Fruit fly (Drosophila melanogaster) whole organism, embryonic: ENCODE data around the gene CG7506.

Experiments used
- Asciz ChIP-seq: fragments of 200-800 bp; sonication (Bioruptor generic); optimal IDR thresholded peaks from 2 replicates; lab custom pipeline; 2017; ENCODE audit warnings: missing biosample characterization, mild to moderate bottlenecking, missing genetic modification characterization, missing genetic modification reagents
- CG1024 ChIP-seq: fragments of 200-800 bp; sonication (Bioruptor generic); IDR thresholded peaks from 2 replicates; pipeline ENCODE4 v1.3.6; 2022; ENCODE audit warnings: missing biosample characterization, missing genetic modification characterization
- CG10274 ChIP-seq: fragments of 200-800 bp; sonication (Bioruptor generic); optimal IDR thresholded peaks from 3 replicates; lab custom pipeline; 2017; ENCODE audit warnings: missing biosample characterization, mild to moderate bottlenecking, missing genetic modification characterization
- CG13624 ChIP-seq: fragments of 200-800 bp; sonication (Bioruptor generic); optimal IDR thresholded peaks from 2 replicates; lab custom pipeline; 2016; ENCODE audit warnings: missing biosample characterization, missing genetic modification characterization
- CG13775 ChIP-seq: fragments of 200-800 bp; sonication (Bioruptor generic); optimal IDR thresholded peaks from 3 replicates; lab custom pipeline; 2017; ENCODE audit warnings: missing biosample characterization, mild to moderate bottlenecking, missing genetic modification characterization
- CG14860 ChIP-seq: fragments of 200-800 bp; sonication (Bioruptor generic); IDR thresholded peaks from 3 replicates; pipeline ENCODE4 v1.3.6; 2022; ENCODE audit warnings: missing biosample characterization, missing genetic modification characterization; ENCODE audit not compliant: partially characterized antibody
- CG18476 ChIP-seq: fragments of 200-800 bp; sonication (Bioruptor generic); optimal IDR thresholded peaks from 2 replicates; lab custom pipeline; 2016; ENCODE audit warnings: missing biosample characterization, mild to moderate bottlenecking, missing genetic modification characterization
- CG31365 ChIP-seq: fragments of 200-800 bp; sonication (Bioruptor generic); optimal IDR thresholded peaks from 2 replicates; lab custom pipeline; 2018; ENCODE audit warnings: missing biosample characterization, mild to moderate bottlenecking, missing genetic modification characterization
- CG3726 ChIP-seq: fragments of 200-800 bp; sonication (Bioruptor generic); IDR thresholded peaks from 3 replicates; pipeline ENCODE4, ENCODE4 v1.3.6; 2022; ENCODE audit warnings: missing biosample characterization, missing genetic modification characterization
- CG4404 ChIP-seq: fragments of 200-800 bp; sonication (Bioruptor generic); IDR thresholded peaks from 2 replicates; pipeline ENCODE4 v1.3.6; 2022; ENCODE audit warnings: missing biosample characterization, missing genetic modification characterization
- CG4617 ChIP-seq: fragments of 200-800 bp; sonication (Bioruptor generic); optimal IDR thresholded peaks from 3 replicates; lab custom pipeline; 2016; ENCODE audit warnings: missing biosample characterization, missing genetic modification characterization, borderline replicate concordance
- CG8290 ChIP-seq, 3 experiments: fragments of 200-800 bp; sonication (Bioruptor generic); optimal IDR thresholded peaks; 2 replicates each; lab custom pipeline; 2016 to 2019; ENCODE audit warnings: missing biosample characterization in 3 of 3, missing genetic modification characterization in 3 of 3, mild to moderate bottlenecking in 2 of 3, moderate library complexity in 1 of 3
- CG9727 ChIP-seq: fragments of 200-800 bp; sonication (Bioruptor generic); optimal IDR thresholded peaks from 3 replicates; lab custom pipeline; 2017; ENCODE audit warnings: missing biosample characterization, mild to moderate bottlenecking, missing genetic modification characterization
- CG9797 ChIP-seq: fragments of 200-800 bp; sonication (Bioruptor generic); optimal IDR thresholded peaks from 3 replicates; lab custom pipeline; 2018; ENCODE audit warnings: missing biosample characterization, mild to moderate bottlenecking, missing genetic modification characterization
- Camta ChIP-seq: fragments of 200-800 bp; sonication (Bioruptor generic); optimal IDR thresholded peaks from 2 replicates; lab custom pipeline; 2016; ENCODE audit warnings: missing biosample characterization, missing genetic modification characterization
- Dbx ChIP-seq: fragments of 200-800 bp; sonication (Bioruptor generic); IDR thresholded peaks from 3 replicates; pipeline ENCODE4 v1.3.6; 2022; ENCODE audit warnings: missing biosample characterization, missing genetic modification characterization
- Fer2 ChIP-seq: fragments of 200-800 bp; sonication (Bioruptor generic); optimal IDR thresholded peaks from 2 replicates; lab custom pipeline; 2018; ENCODE audit warnings: missing biosample characterization, mild to moderate bottlenecking, missing genetic modification characterization, moderate library complexity
- Jarid2 ChIP-seq: fragments of 200-800 bp; sonication (Bioruptor generic); optimal IDR thresholded peaks from 3 replicates; lab custom pipeline; 2017; ENCODE audit warnings: mild to moderate bottlenecking, missing biosample characterization, missing genetic modification reagents, missing genetic modification characterization
- MESR4 ChIP-seq: fragments of 200-800 bp; sonication (Bioruptor generic); optimal IDR thresholded peaks from 2 replicates; lab custom pipeline; 2018; ENCODE audit warnings: missing biosample characterization, mild to moderate bottlenecking, missing genetic modification characterization, moderate library complexity
- MTF-1 ChIP-seq: fragments of 200-800 bp; sonication (Bioruptor generic); optimal IDR thresholded peaks from 2 replicates; lab custom pipeline; 2018; ENCODE audit warnings: missing biosample characterization, mild to moderate bottlenecking, missing genetic modification characterization, borderline replicate concordance
- Mes4 ChIP-seq: fragments of 200-800 bp; sonication (Bioruptor generic); optimal IDR thresholded peaks from 2 replicates; lab custom pipeline; 2016; ENCODE audit warnings: missing biosample characterization, missing genetic modification characterization
- Mrtf ChIP-seq: fragments of 200-800 bp; sonication (Bioruptor generic); IDR thresholded peaks from 3 replicates; pipeline ENCODE4 v1.3.6; 2022; ENCODE audit warnings: missing biosample characterization, missing genetic modification characterization
- NfI ChIP-seq: fragments of 200-800 bp; sonication (Bioruptor generic); optimal IDR thresholded peaks from 3 replicates; lab custom pipeline; 2018; ENCODE audit warnings: missing biosample characterization, mild to moderate bottlenecking, missing genetic modification characterization, moderate library complexity
- Scr ChIP-seq: fragments of 200-800 bp; sonication (Bioruptor generic); IDR thresholded peaks from 2 replicates; pipeline ENCODE4 v1.3.6; 2022; ENCODE audit warnings: missing biosample characterization, missing genetic modification characterization; ENCODE audit not compliant: partially characterized antibody
- Six4 ChIP-seq: fragments of 200-800 bp; sonication (Bioruptor generic); optimal IDR thresholded peaks from 2 replicates; lab custom pipeline; 2016; ENCODE audit warnings: missing biosample characterization, missing genetic modification characterization
- Stat92E ChIP-seq, 3 experiments: fragments of >200 bp in 2 of 3; fragments of 200-800 bp in 1 of 3; sonication (Bioruptor generic) in 1 of 3; optimal IDR thresholded peaks; 2 replicates each; lab custom pipeline; 2017 to 2019; ENCODE audit warnings: missing biosample characterization in 3 of 3, missing genetic modification characterization in 3 of 3, mild to moderate bottlenecking in 1 of 3, moderate library complexity in 1 of 3
- TFAM ChIP-seq: fragments of 200-800 bp; sonication (Bioruptor generic); optimal IDR thresholded peaks from 2 replicates; lab custom pipeline; 2017; ENCODE audit warnings: missing biosample characterization, missing genetic modification characterization, inconsistent platforms
- YL-1 ChIP-seq: fragments of 200-800 bp; sonication (Bioruptor generic); optimal IDR thresholded peaks from 3 replicates; lab custom pipeline; 2017; ENCODE audit warnings: missing biosample characterization, mild to moderate bottlenecking, missing genetic modification characterization
- ab ChIP-seq: fragments of 200-800 bp; sonication (Bioruptor generic); optimal IDR thresholded peaks from 2 replicates; lab custom pipeline; 2016; ENCODE audit warnings: missing biosample characterization, missing genetic modification characterization
- amos ChIP-seq: fragments of 200-800 bp; sonication (Bioruptor generic); IDR thresholded peaks from 2 replicates; pipeline ENCODE4 v1.3.6; 2022; ENCODE audit warnings: missing biosample characterization, missing genetic modification characterization; ENCODE audit not compliant: partially characterized antibody
- ato ChIP-seq: fragments of 200-800 bp; sonication (Bioruptor generic); IDR thresholded peaks from 2 replicates; pipeline ENCODE4 v1.3.6; 2022; ENCODE audit warnings: missing biosample characterization, missing genetic modification characterization; ENCODE audit not compliant: partially characterized antibody
- bcd ChIP-seq: fragments of 200-800 bp; sonication (Bioruptor generic); optimal IDR thresholded peaks from 2 replicates; lab custom pipeline; 2017; ENCODE audit warnings: missing biosample characterization, mild to moderate bottlenecking, missing genetic modification characterization
- btn ChIP-seq: fragments of 200-800 bp; sonication (Bioruptor generic); optimal IDR thresholded peaks from 2 replicates; lab custom pipeline; 2016; ENCODE audit warnings: missing biosample characterization, missing genetic modification characterization
- cad ChIP-seq: fragments of >200 bp; optimal IDR thresholded peaks from 2 replicates; lab custom pipeline; 2017; ENCODE audit warnings: missing biosample characterization, missing genetic modification characterization
- dm ChIP-seq: fragments of 200-800 bp; sonication (Bioruptor generic); optimal IDR thresholded peaks from 3 replicates; lab custom pipeline; 2016; ENCODE audit warnings: missing biosample characterization, missing genetic modification characterization
- hkb ChIP-seq, 2 experiments: fragments of 200-800 bp in 1 of 2; fragments of >200 bp in 1 of 2; sonication (Bioruptor generic) in 1 of 2; IDR thresholded peaks in 1 of 2; optimal IDR thresholded peaks in 1 of 2; 2 replicates each; pipeline versions ENCODE4 v1.3.6 to Lab custom; 2017 to 2022; ENCODE audit warnings: missing biosample characterization in 1 of 2, missing genetic modification characterization in 1 of 2
- jumu ChIP-seq: fragments of 200-800 bp; sonication (Bioruptor generic); optimal IDR thresholded peaks from 3 replicates; lab custom pipeline; 2016; ENCODE audit warnings: missing biosample characterization, missing genetic modification characterization
- ken ChIP-seq: fragments of 200-800 bp; sonication (Bioruptor generic); IDR thresholded peaks from 3 replicates; pipeline ENCODE4 v1.3.6; 2022; ENCODE audit warnings: missing biosample characterization, missing genetic modification characterization
- lab ChIP-seq: fragments of 200-800 bp; sonication (Bioruptor generic); optimal IDR thresholded peaks from 3 replicates; lab custom pipeline; 2017; ENCODE audit warnings: missing biosample characterization, missing genetic modification characterization, mild to moderate bottlenecking, moderate library complexity, missing genetic modification reagents
- maf-S ChIP-seq: fragments of 200-800 bp; sonication (Bioruptor generic); optimal IDR thresholded peaks from 2 replicates; lab custom pipeline; 2016; ENCODE audit warnings: missing biosample characterization, missing genetic modification characterization
- mam ChIP-seq: fragments of 200-800 bp; sonication (Bioruptor generic); optimal IDR thresholded peaks from 3 replicates; lab custom pipeline; 2016; ENCODE audit warnings: missing biosample characterization, missing genetic modification characterization
- org-1 ChIP-seq: fragments of 200-800 bp; sonication (Bioruptor generic); optimal IDR thresholded peaks from 2 replicates; lab custom pipeline; 2017; ENCODE audit warnings: missing biosample characterization, missing genetic modification characterization
- pfk ChIP-seq: fragments of 200-800 bp; sonication (Bioruptor generic); optimal IDR thresholded peaks from 2 replicates; lab custom pipeline; 2018; ENCODE audit warnings: missing biosample characterization, mild to moderate bottlenecking, missing genetic modification characterization, moderate library complexity
- pum ChIP-seq: fragments of 200-800 bp; sonication (Bioruptor generic); optimal IDR thresholded peaks from 2 replicates; lab custom pipeline; 2016; ENCODE audit warnings: missing biosample characterization, missing genetic modification characterization
- sr ChIP-seq: fragments of 200-800 bp; sonication (Bioruptor generic); IDR thresholded peaks from 3 replicates; pipeline ENCODE4 v1.3.6; 2022; ENCODE audit warnings: missing biosample characterization, missing genetic modification characterization
- tgo ChIP-seq: fragments of 200-800 bp; sonication (Bioruptor generic); IDR thresholded peaks from 3 replicates; pipeline ENCODE4 v1.3.6; 2022; ENCODE audit warnings: missing biosample characterization, missing genetic modification characterization
- trem ChIP-seq: fragments of 200-800 bp; optimal IDR thresholded peaks from 3 replicates; lab custom pipeline; 2019; ENCODE audit warnings: missing biosample characterization, mild to moderate bottlenecking, missing genetic modification characterization, moderate library complexity
- yki ChIP-seq: fragments of >200 bp; optimal IDR thresholded peaks from 3 replicates; lab custom pipeline; 2018

CG7506 gene

dm6 chr3L:7654048-7654961 lies 12.9 kb upstream of the CG7506 start, which contains the start of gene CG7492 (continued):
- TF ChIP-seq Scr (GFP tag; lab: Robert Waterston, UW) (peak; percentile 10; the same call in 1 of the 2 replicates), Mes4 (GFP tag; lab: Kevin White, UChicago) (no peak), Stat92E (GFP tag; optimal IDR thresholded peaks at IDR 0.05; lab: Kevin White, UChicago) (no peak), jumu (GFP tag; lab: Kevin White, UChicago) (no peak), pfk (no peak), CG9727 (no peak), org-1 (GFP tag; lab: Kevin White, UChicago) (no peak), MTF-1 (GFP tag; lab: Kevin White, UChicago) (no peak), YL-1 (GFP tag; lab: Kevin White, UChicago) (peak; percentile 78), CG13624 (no peak), Asciz (no peak), CG4617 (GFP tag; lab: Kevin White, UChicago) (peak; percentile 92), TFAM (GFP tag; lab: Kevin White, UChicago) (no peak), mam (GFP tag; lab: Kevin White, UChicago) (no peak), yki (no peak), Dbx (0 out of 3 replicates have a peak, but pooled peaks have one; percentile 5), cad (GFP tag; lab: Kevin White, UChicago) (no peak), hkb (optimal IDR thresholded peaks at IDR 0.05; lab: Kevin White, UChicago) (peak; percentile 32), hkb (GFP tag; IDR thresholded peaks at IDR 0.05; lab: Robert Waterston, UW) (no peak), amos (GFP tag; lab: Robert Waterston, UW) (no peak), Six4 (GFP tag; lab: Kevin White, UChicago) (no peak), MESR4 (GFP tag; lab: Kevin White, UChicago) (peak; percentile 88), CG10274 (GFP tag; lab: Kevin White, UChicago) (no peak), Fer2 (tag; lab: Kevin White, UChicago) (no peak), dm (GFP tag; lab: Kevin White, UChicago) (peak; percentile 2), tgo (no peak), ab (GFP tag; lab: Kevin White, UChicago) (no peak), CG13775 (GFP tag; lab: Kevin White, UChicago) (no peak), CG1024 (GFP tag; lab: Robert Waterston, UW) (no peak), CG4404 (GFP tag; lab: Robert Waterston, UW) (no peak), NfI (GFP tag; lab: Kevin White, UChicago) (no peak), CG9797 (GFP tag; lab: Kevin White, UChicago) (peak; percentile 58), CG18476 (GFP tag; lab: Kevin White, UChicago) (no peak), Camta (GFP tag; lab: Kevin White, UChicago) (no peak), ato (GFP tag; lab: Robert Waterston, UW) (no peak), lab (GFP tag; lab: Kevin White, UChicago) (no peak), trem (tag; lab: Kevin White, UChicago) (no peak), CG8290 (GFP tag; optimal IDR thresholded peaks at IDR 0.05; lab: Kevin White, UChicago) (no peak), CG8290 (tag; optimal IDR thresholded peaks at IDR 0.05; lab: Kevin White, UChicago) (no peak), sr (0 out of 3 replicates have a peak, but pooled peaks have one; percentile 34), Mrtf (GFP tag; lab: Robert Waterston, UW) (no peak), maf-S (GFP tag; lab: Kevin White, UChicago) (no peak), btn (GFP tag; lab: Kevin White, UChicago) (no peak), Jarid2 (no peak), bcd (GFP tag; lab: Kevin White, UChicago) (no peak), CG3726 (no peak), pum (GFP tag; lab: Kevin White, UChicago) (no peak), CG14860 (GFP tag; lab: Robert Waterston, UW) (no peak), ken (GFP tag; lab: Robert Waterston, UW) (no peak), CG31365 (tag; lab: Kevin White, UChicago) (peak; percentile 41)
